Worm (Caenorhabditis elegans) whole organism, L3 larva: ENCODE results near the gene F41H10.3.

Experiments used
- R02D3.7 ChIP-seq: fragments of 150-350 bp; optimal IDR thresholded peaks from 2 replicates; lab custom pipeline; 2014; ENCODE audit warnings: missing biosample characterization, missing genetic modification characterization
- ZK546.5 ChIP-seq: sonication (generic microtip); optimal IDR thresholded peaks from 2 replicates; lab custom pipeline; 2017; ENCODE audit warnings: missing biosample characterization, missing genetic modification characterization
- aly-2 ChIP-seq: fragments of 150-350 bp; optimal IDR thresholded peaks from 2 replicates; lab custom pipeline; 2014; ENCODE audit warnings: missing biosample characterization, missing genetic modification characterization
- ama-1 ChIP-seq: fragments of 150-350 bp; optimal IDR thresholded peaks from 2 replicates; lab custom pipeline; 2018
- ceh-16 ChIP-seq: sonication (generic microtip); optimal IDR thresholded peaks from 2 replicates; lab custom pipeline; 2017; ENCODE audit warnings: missing biosample characterization, missing genetic modification characterization
- ceh-9 ChIP-seq: sonication (generic microtip); optimal IDR thresholded peaks from 2 replicates; lab custom pipeline; 2018; ENCODE audit warnings: missing biosample characterization, missing genetic modification characterization
- daf-12 ChIP-seq: fragments of 150-350 bp; optimal IDR thresholded peaks from 2 replicates; lab custom pipeline; 2014; ENCODE audit warnings: missing biosample characterization, missing genetic modification reagents, missing genetic modification characterization
- egl-27 ChIP-seq: sonication (generic microtip); optimal IDR thresholded peaks from 4 replicates; lab custom pipeline; 2017; ENCODE audit warnings: missing biosample characterization, missing genetic modification reagents, missing genetic modification characterization
- egl-5 ChIP-seq: fragments of 150-350 bp; optimal IDR thresholded peaks from 2 replicates; lab custom pipeline; 2017; ENCODE audit warnings: missing biosample characterization, missing genetic modification reagents, missing genetic modification characterization, inconsistent platforms
- elt-2 ChIP-seq: sonication (generic microtip); optimal IDR thresholded peaks from 2 replicates; lab custom pipeline; 2016; ENCODE audit warnings: missing genetic modification reagents, mild to moderate bottlenecking, missing genetic modification characterization, missing compliant biosample characterization
- eor-1 ChIP-seq, 2 experiments: fragments of 150-350 bp; optimal IDR thresholded peaks; 2 replicates each; lab custom pipeline; 2014 to 2018; ENCODE audit warnings: missing biosample characterization in 2 of 2, missing genetic modification characterization in 2 of 2
- fkh-2 ChIP-seq: fragments of 150-350 bp; optimal IDR thresholded peaks from 2 replicates; lab custom pipeline; 2014; ENCODE audit warnings: missing biosample characterization, missing genetic modification reagents, missing genetic modification characterization
- hmg-11 ChIP-seq: sonication (generic microtip); optimal IDR thresholded peaks from 2 replicates; lab custom pipeline; 2016; ENCODE audit warnings: missing genetic modification characterization, missing compliant biosample characterization
- lin-15B ChIP-seq: fragments of 150-350 bp; optimal IDR thresholded peaks from 2 replicates; lab custom pipeline; 2014; ENCODE audit warnings: missing biosample characterization, missing genetic modification characterization
- lin-39 ChIP-seq: fragments of 150-350 bp; optimal IDR thresholded peaks from 2 replicates; lab custom pipeline; 2018; ENCODE audit warnings: missing biosample characterization, missing genetic modification reagents, missing genetic modification characterization
- lsy-12 ChIP-seq: sonication (generic microtip); optimal IDR thresholded peaks from 2 replicates; lab custom pipeline; 2016; ENCODE audit warnings: mild to moderate bottlenecking, missing genetic modification characterization, missing compliant biosample characterization
- mdl-1 ChIP-seq: fragments of 150-350 bp; optimal IDR thresholded peaks from 2 replicates; lab custom pipeline; 2014; ENCODE audit warnings: missing biosample characterization, missing genetic modification characterization
- mml-1 ChIP-seq: fragments of 150-350 bp; sonication (generic microtip); optimal IDR thresholded peaks from 3 replicates; lab custom pipeline; 2014; ENCODE audit warnings: missing biosample characterization, missing genetic modification characterization
- nfya-1 ChIP-seq: sonication (generic microtip); optimal IDR thresholded peaks from 2 replicates; lab custom pipeline; 2017; ENCODE audit warnings: missing genetic modification characterization, mild to moderate bottlenecking, missing compliant biosample characterization, antibody characterized with exemption, moderate library complexity; ENCODE audit not compliant: insufficient read depth
- nhr-11 ChIP-seq: fragments of 150-350 bp; optimal IDR thresholded peaks from 2 replicates; lab custom pipeline; 2014; ENCODE audit warnings: missing biosample characterization, missing genetic modification characterization
- nhr-12 ChIP-seq: fragments of 150-350 bp; optimal IDR thresholded peaks from 2 replicates; lab custom pipeline; 2014; ENCODE audit warnings: missing biosample characterization, missing genetic modification characterization
- nhr-23 ChIP-seq: fragments of 150-350 bp; optimal IDR thresholded peaks from 2 replicates; lab custom pipeline; 2014; ENCODE audit warnings: missing biosample characterization, missing genetic modification reagents, missing genetic modification characterization
- nhr-237 ChIP-seq: fragments of 150-350 bp; optimal IDR thresholded peaks from 2 replicates; lab custom pipeline; 2014; ENCODE audit warnings: missing biosample characterization, missing genetic modification characterization
- nhr-25 ChIP-seq: sonication (generic microtip); optimal IDR thresholded peaks from 2 replicates; lab custom pipeline; 2017; ENCODE audit warnings: missing biosample characterization, missing genetic modification characterization
- nhr-67 ChIP-seq: fragments of 150-350 bp; optimal IDR thresholded peaks from 2 replicates; lab custom pipeline; 2014; ENCODE audit warnings: missing biosample characterization, missing genetic modification characterization
- nhr-76 ChIP-seq: fragments of 150-350 bp; sonication (generic microtip); optimal IDR thresholded peaks from 5 replicates; lab custom pipeline; 2014; ENCODE audit warnings: missing biosample characterization, missing genetic modification characterization
- nhr-77 ChIP-seq: fragments of 150-350 bp; optimal IDR thresholded peaks from 2 replicates; lab custom pipeline; 2014; ENCODE audit warnings: missing biosample characterization, missing genetic modification characterization
- pha-4 ChIP-seq: fragments of 150-350 bp; optimal IDR thresholded peaks from 2 replicates; lab custom pipeline; 2014; ENCODE audit warnings: missing biosample characterization, missing genetic modification reagents, missing genetic modification characterization
- pqm-1 ChIP-seq: fragments of 150-350 bp; optimal IDR thresholded peaks from 2 replicates; lab custom pipeline; 2017; ENCODE audit warnings: missing biosample characterization, missing genetic modification characterization, inconsistent platforms
- sea-2 ChIP-seq: fragments of 150-350 bp; sonication (generic microtip); optimal IDR thresholded peaks from 4 replicates; lab custom pipeline; 2014; ENCODE audit warnings: missing biosample characterization, missing genetic modification reagents, missing genetic modification characterization
- skn-1 ChIP-seq: fragments of 150-350 bp; optimal IDR thresholded peaks from 2 replicates; lab custom pipeline; 2014; ENCODE audit warnings: missing biosample characterization, missing genetic modification characterization
- tbx-2 ChIP-seq: sonication (generic microtip); optimal IDR thresholded peaks from 2 replicates; lab custom pipeline; 2016; ENCODE audit warnings: mild to moderate bottlenecking, missing genetic modification characterization, missing compliant biosample characterization
- unc-62 ChIP-seq: fragments of 150-350 bp; sonication (generic microtip); optimal IDR thresholded peaks from 4 replicates; lab custom pipeline; 2014; ENCODE audit warnings: missing biosample characterization, missing genetic modification reagents, missing genetic modification characterization
- zag-1 ChIP-seq: fragments of 150-350 bp; optimal IDR thresholded peaks from 2 replicates; lab custom pipeline; 2014; ENCODE audit warnings: missing biosample characterization, missing genetic modification characterization
- ztf-4 ChIP-seq: fragments of 150-350 bp; optimal IDR thresholded peaks from 2 replicates; lab custom pipeline; 2014; ENCODE audit warnings: missing biosample characterization, missing genetic modification characterization

F41H10.3 gene

ce11 chrIV:5400609-5401008 lies 31.0 kb downstream of the F41H10.3 start, which contains the start of gene ZK616.1:
TSS of gene ZK616.1 (plus strand) at chrIV:5400909.
- TF ChIP-seq nhr-23 (tag; lab: Kevin White, UChicago): no peak
- TF ChIP-seq tbx-2 (tag; lab: Kevin White, UChicago): no peak
- TF ChIP-seq ceh-9 (tag; lab: Kevin White, UChicago): no peak
- TF ChIP-seq skn-1 (tag; lab: Kevin White, UChicago): no peak
- no peak for TF ChIP-seq elt-2 (tag; lab: Kevin White, UChicago)
- TF ChIP-seq nhr-76 (tag; lab: Kevin White, UChicago): no peak
- no peak for TF ChIP-seq nhr-237 (tag; lab: Kevin White, UChicago)
- no peak for TF ChIP-seq unc-62
- no peak for TF ChIP-seq nhr-67 (tag; lab: Kevin White, UChicago)
- TF ChIP-seq egl-27 (tag; lab: Kevin White, UChicago): no peak
- TF ChIP-seq pqm-1 (tag; lab: Kevin White, UChicago): no peak
- TF ChIP-seq mml-1: no peak
- no peak for TF ChIP-seq R02D3.7 (tag; lab: Kevin White, UChicago)
- TF ChIP-seq fkh-2: no peak

ce11 chrIV:5405345-5405744 lies 35.7 kb downstream of the F41H10.3 start, which contains the start of gene ZK616.61:
TSS of gene ZK616.61 (plus strand) at chrIV:5405645.
- TF ChIP-seq nfya-1 (tag; lab: Kevin White, UChicago): no peak
- no peak for TF ChIP-seq hmg-11 (tag; lab: Kevin White, UChicago)
- TF ChIP-seq nhr-77: no peak
- no peak for TF ChIP-seq nhr-76 (tag; lab: Kevin White, UChicago)
- no peak for TF ChIP-seq ZK546.5 (tag; lab: Kevin White, UChicago)
- TF ChIP-seq lin-39: no peak
- no peak for TF ChIP-seq tbx-2 (tag; lab: Kevin White, UChicago)
- TF ChIP-seq aly-2: no peak
- TF ChIP-seq pha-4 (tag; lab: Kevin White, UChicago): no peak
- no peak for TF ChIP-seq nhr-67 (tag; lab: Kevin White, UChicago)
- TF ChIP-seq nhr-25 (tag; lab: Kevin White, UChicago): no peak
- TF ChIP-seq ceh-16 (tag; lab: Kevin White, UChicago): no peak
- TF ChIP-seq nhr-11 (tag; lab: Kevin White, UChicago): no peak
- TF ChIP-seq ztf-4 (tag; lab: Kevin White, UChicago): no peak
- TF ChIP-seq nhr-12 (tag; lab: Kevin White, UChicago): no peak
- no peak for TF ChIP-seq zag-1 (tag; lab: Kevin White, UChicago)
- no peak for TF ChIP-seq eor-1 (tag; optimal IDR thresholded peaks at IDR 0.05; lab: Kevin White, UChicago)
- TF ChIP-seq egl-5 (tag; lab: Kevin White, UChicago): no peak
- TF ChIP-seq mdl-1: no peak

- TF ChIP-seq R02D3.7 (tag; lab: Kevin White, UChicago): no peak
- no peak for TF ChIP-seq mml-1
- TF ChIP-seq pha-4 (tag; lab: Kevin White, UChicago): no peak
- no peak for TF ChIP-seq tbx-2 (tag; lab: Kevin White, UChicago)
- TF ChIP-seq nhr-77: no peak
- TF ChIP-seq fkh-2: no peak
- no peak for TF ChIP-seq nfya-1 (tag; lab: Kevin White, UChicago)
- no peak for TF ChIP-seq nhr-67 (tag; lab: Kevin White, UChicago)
- no peak for TF ChIP-seq zag-1 (tag; lab: Kevin White, UChicago)
- no peak for TF ChIP-seq lsy-12 (tag; lab: Kevin White, UChicago)
- no peak for TF ChIP-seq ama-1 (lab: Kevin White, UChicago)
- TF ChIP-seq nhr-25 (tag; lab: Kevin White, UChicago): no peak
- TF ChIP-seq nhr-237 (tag; lab: Kevin White, UChicago): no peak
- TF ChIP-seq lin-39: no peak
Observed at ce11 chrIV:5409112-5409511, 39.5 kb downstream of the F41H10.3 start.

- TF ChIP-seq elt-2 (tag; lab: Kevin White, UChicago) (no peak), sea-2 (GFP tag; lab: Kevin White, UChicago) (no peak), egl-5 (tag; lab: Kevin White, UChicago) (no peak), aly-2 (no peak), nhr-237 (tag; lab: Kevin White, UChicago) (no peak), nhr-12 (tag; lab: Kevin White, UChicago) (no peak), lin-15B (tag; lab: Kevin White, UChicago) (no peak), nhr-23 (tag; lab: Kevin White, UChicago) (no peak), nhr-67 (tag; lab: Kevin White, UChicago) (no peak), daf-12 (tag; lab: Kevin White, UChicago) (no peak), pqm-1 (tag; lab: Kevin White, UChicago) (no peak), pha-4 (tag; lab: Kevin White, UChicago) (no peak), lsy-12 (tag; lab: Kevin White, UChicago) (no peak), nhr-76 (tag; lab: Kevin White, UChicago) (no peak), lin-39 (no peak), nhr-25 (tag; lab: Kevin White, UChicago) (no peak), skn-1 (tag; lab: Kevin White, UChicago) (no peak)
- TF ChIP-seq, all 47 proteins: peak for 0
Observed at ce11 chrIV:5411120-5411519, 41.5 kb downstream of the F41H10.3 start, which contains the start of gene ZK616.65. TSS of gene ZK616.65 (minus strand) at chrIV:5411220.
